Worm (Caenorhabditis elegans) whole organism, L4/young adult: ENCODE measurements around the gene clec-62.

Experiments used
- dao-5 ChIP-seq: sonication (generic microtip); optimal IDR thresholded peaks from 2 replicates; lab custom pipeline; 2016; ENCODE audit warnings: missing genotype, missing genetic modification characterization, moderate library complexity, missing compliant biosample characterization
- him-1 ChIP-seq: sonication (generic microtip); optimal IDR thresholded peaks from 2 replicates; lab custom pipeline; 2016; ENCODE audit warnings: missing genotype, missing genetic modification reagents, missing genetic modification characterization, missing compliant biosample characterization

- no peak for TF ChIP-seq him-1
- no peak for TF ChIP-seq dao-5 (tag; lab: Kevin White, UChicago)
Observed at ce11 chrII:12895078-12895670, at the start of gene clec-62, which contains the start of gene clec-63.
